Worm (Caenorhabditis elegans) whole organism, L1 larva: Measurements from ENCODE around the gene D2007.2.

Source experiments
- aha-1 ChIP-seq: fragments of 150-350 bp; optimal IDR thresholded peaks from 2 replicates; lab custom pipeline; 2014; ENCODE audit warnings: missing biosample characterization, missing genetic modification characterization
- ceh-63 ChIP-seq: fragments of 200-800 bp; sonication (Bioruptor generic); optimal IDR thresholded peaks from 2 replicates; lab custom pipeline; 2018; ENCODE audit warnings: mild to moderate bottlenecking, missing genetic modification characterization, missing compliant biosample characterization
- dpl-1 ChIP-seq, 3 experiments: fragments of 150-350 bp in 2 of 3; sonication (generic microtip) in 1 of 3; optimal IDR thresholded peaks; 2 replicates each; lab custom pipeline; 2014 to 2017; ENCODE audit warnings: missing biosample characterization in 3 of 3, missing genetic modification characterization in 3 of 3, missing genetic modification reagents in 3 of 3
- efl-1 ChIP-seq, 4 experiments: fragments of 150-350 bp; optimal IDR thresholded peaks in 3 of 4; peaks in 1 of 4; 1 replicate in 1 of 4; 2 replicates in 3 of 4; lab custom pipeline; 2014; ENCODE audit warnings: missing biosample characterization in 2 of 4, missing genetic modification characterization in 2 of 4, missing genetic modification reagents in 2 of 4
- fkh-10 ChIP-seq: sonication (generic microtip); optimal IDR thresholded peaks from 2 replicates; lab custom pipeline; 2017; ENCODE audit warnings: missing biosample characterization, missing genetic modification reagents, missing genetic modification characterization
- fos-1 ChIP-seq: fragments of 150-350 bp; optimal IDR thresholded peaks from 2 replicates; lab custom pipeline; 2014; ENCODE audit warnings: missing biosample characterization, missing genetic modification characterization
- lin-39 ChIP-seq: fragments of 150-350 bp; optimal IDR thresholded peaks from 2 replicates; lab custom pipeline; 2014; ENCODE audit warnings: missing biosample characterization, missing genetic modification reagents, missing genetic modification characterization
- nhr-11 ChIP-seq: fragments of 150-350 bp; optimal IDR thresholded peaks from 2 replicates; lab custom pipeline; 2014; ENCODE audit warnings: missing biosample characterization, missing genetic modification characterization
- nhr-12 ChIP-seq: sonication (generic microtip); optimal IDR thresholded peaks from 2 replicates; lab custom pipeline; 2017; ENCODE audit warnings: missing biosample characterization, missing genetic modification characterization
- nhr-237 ChIP-seq: fragments of 150-350 bp; optimal IDR thresholded peaks from 2 replicates; lab custom pipeline; 2014; ENCODE audit warnings: missing biosample characterization, missing genetic modification characterization
- swsn-7 ChIP-seq: sonication (generic microtip); optimal IDR thresholded peaks from 2 replicates; lab custom pipeline; 2016; ENCODE audit warnings: missing genetic modification characterization, missing compliant biosample characterization
- unc-62 ChIP-seq: fragments of 150-350 bp; optimal IDR thresholded peaks from 2 replicates; lab custom pipeline; 2014; ENCODE audit warnings: missing biosample characterization, missing genetic modification reagents, missing genetic modification characterization

DNA sequence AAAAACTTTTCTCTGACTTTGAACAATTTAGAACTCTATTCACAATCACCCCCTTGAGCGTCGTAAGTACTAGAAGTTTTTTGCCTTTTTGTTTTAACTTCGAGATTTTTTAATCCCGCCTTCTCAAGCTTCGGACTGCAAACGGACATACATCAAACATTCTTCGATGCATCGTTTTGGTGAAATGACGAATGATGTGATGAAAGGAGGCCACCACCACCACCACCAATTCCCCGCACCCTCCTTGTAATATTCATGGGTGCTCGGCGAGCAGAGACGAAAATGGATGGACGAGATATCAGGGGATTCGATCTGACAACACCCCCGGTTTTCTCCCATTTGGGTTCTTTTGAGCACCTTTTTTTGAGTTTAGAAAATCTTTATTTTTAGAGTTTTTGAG is 2.8 kb upstream of the D2007.2 start:
- TF ChIP-seq lin-39 (tag; lab: Kevin White, UChicago), result no peak
- TF ChIP-seq unc-62 (GFP tag; lab: Kevin White, UChicago), result no peak
- TF ChIP-seq swsn-7, result no peak
- no peak for TF ChIP-seq fos-1
- TF ChIP-seq efl-1 (optimal IDR thresholded peaks at IDR 0.05; lab: Kevin White, UChicago), result no peak
- TF ChIP-seq efl-1 (GFP tag; optimal IDR thresholded peaks at IDR 0.05 in 1 of 2; lab: Kevin White, UChicago), result no peak
- TF ChIP-seq nhr-237 (tag; lab: Kevin White, UChicago), result no peak
- TF ChIP-seq ceh-63, result no peak
- TF ChIP-seq nhr-11, result no peak
- TF ChIP-seq fkh-10 (GFP tag; lab: Kevin White, UChicago), result no peak
- TF ChIP-seq aha-1, result no peak
- TF ChIP-seq dpl-1 (GFP tag; optimal IDR thresholded peaks at IDR 0.05; lab: Kevin White, UChicago), result no peak
- no peak for TF ChIP-seq nhr-12 (tag; lab: Kevin White, UChicago)
